Worm (Caenorhabditis elegans) whole organism, L4 larva: ENCODE data around the gene T05A7.13.
A peak's percentile ranks its signal among the peaks of the same experiment; 100 is the strongest.

ENCODE experiments used
- D1046.2 ChIP-seq: fragments of 200-800 bp; sonication (Bioruptor generic); IDR thresholded peaks from 2 replicates; pipeline ENCODE4 v1.3.6; 2022; ENCODE audit warnings: missing genetic modification characterization, missing compliant biosample characterization
- F37D6.2 ChIP-seq: sonication (generic microtip); optimal IDR thresholded peaks from 2 replicates; lab custom pipeline; 2016; ENCODE audit warnings: mild to moderate bottlenecking, missing genetic modification characterization, missing compliant biosample characterization
- F44E2.7 ChIP-seq: fragments of 200-800 bp; sonication (Bioruptor generic); IDR thresholded peaks from 2 replicates; pipeline ENCODE4 v2.1.2; 2022; ENCODE audit warnings: missing genetic modification characterization, missing compliant biosample characterization
- Y48G9A.11 ChIP-seq: fragments of 200-800 bp; sonication (Bioruptor generic); IDR thresholded peaks from 2 replicates; pipeline ENCODE4 v1.3.6; 2022; ENCODE audit warnings: missing genetic modification reagents, missing genetic modification characterization, missing compliant biosample characterization
- Y75B8A.6 ChIP-seq: fragments of 200-800 bp; sonication (Bioruptor generic); IDR thresholded peaks from 2 replicates; pipeline ENCODE4 v1.3.6; 2022; ENCODE audit warnings: missing genetic modification reagents, missing genetic modification characterization, missing compliant biosample characterization
- ZK337.2 ChIP-seq: fragments of 200-800 bp; sonication (Bioruptor generic); IDR thresholded peaks from 2 replicates; pipeline ENCODE4 v1.3.6; 2022; ENCODE audit warnings: missing genetic modification reagents, missing genetic modification characterization, missing compliant biosample characterization
- ZK546.5 ChIP-seq, 2 experiments: sonication (generic microtip); optimal IDR thresholded peaks; 2 replicates each; lab custom pipeline; 2017; ENCODE audit warnings: missing biosample characterization in 2 of 2, missing genetic modification characterization in 2 of 2
- aha-1 ChIP-seq: fragments of 150-350 bp; peaks from one replicate; lab custom pipeline; 2014; ENCODE audit warnings: missing biosample characterization, missing genetic modification characterization
- aly-2 ChIP-seq: sonication (generic microtip); optimal IDR thresholded peaks from 2 replicates; lab custom pipeline; 2018; ENCODE audit warnings: missing biosample characterization, missing genetic modification characterization
- arid-1 ChIP-seq: fragments of 200-800 bp; sonication (Bioruptor generic); conservative IDR thresholded peaks from 2 replicates; pipeline ENCODE4 v1.3.6; 2022; ENCODE audit warnings: missing genetic modification reagents, missing genetic modification characterization, missing compliant biosample characterization
- attf-4 ChIP-seq: sonication (generic microtip); optimal IDR thresholded peaks from 3 replicates; lab custom pipeline; 2017; ENCODE audit warnings: missing biosample characterization, missing genetic modification characterization
- ceh-62 ChIP-seq: sonication (generic microtip); optimal IDR thresholded peaks from 2 replicates; lab custom pipeline; 2017; ENCODE audit warnings: missing biosample characterization, missing genetic modification characterization
- ces-1 ChIP-seq: fragments of 150-350 bp; sonication (generic microtip); optimal IDR thresholded peaks from 4 replicates; lab custom pipeline; 2014; ENCODE audit warnings: missing biosample characterization, missing genetic modification reagents, missing genetic modification characterization
- daf-16 ChIP-seq, 3 experiments: sonication (generic microtip); optimal IDR thresholded peaks; 2 replicates each; lab custom pipeline; 2016 to 2017; ENCODE audit warnings: missing genetic modification characterization in 3 of 3, missing genetic modification reagents in 3 of 3, mild to moderate bottlenecking in 2 of 3, missing compliant biosample characterization in 2 of 3, missing biosample characterization in 1 of 3, moderate library complexity in 1 of 3
- daf-19 ChIP-seq: fragments of 200-800 bp; sonication (Bioruptor generic); conservative IDR thresholded peaks from 2 replicates; pipeline ENCODE4 v1.3.6; 2022; ENCODE audit warnings: missing genetic modification characterization, missing compliant biosample characterization
- daf-8 ChIP-seq: fragments of 200-800 bp; sonication (Bioruptor generic); IDR thresholded peaks from 2 replicates; pipeline ENCODE4 v1.3.6; 2022; ENCODE audit warnings: missing genetic modification characterization, missing compliant biosample characterization
- dmd-6 ChIP-seq: fragments of 200-800 bp; sonication (Bioruptor generic); IDR thresholded peaks from 2 replicates; pipeline ENCODE4 v1.3.6; 2022; ENCODE audit warnings: missing genetic modification reagents, missing genetic modification characterization, missing compliant biosample characterization
- dmd-8 ChIP-seq: fragments of 200-800 bp; sonication (Bioruptor generic); IDR thresholded peaks from 2 replicates; pipeline ENCODE4 v1.3.6; 2022; ENCODE audit warnings: missing genetic modification characterization, missing compliant biosample characterization
- dmd-9 ChIP-seq: fragments of 200-800 bp; sonication (Bioruptor generic); IDR thresholded peaks from 2 replicates; pipeline ENCODE4 v1.3.6; 2022; ENCODE audit warnings: missing genetic modification reagents, missing genetic modification characterization, missing compliant biosample characterization
- dpl-1 ChIP-seq: fragments of 150-350 bp; optimal IDR thresholded peaks from 2 replicates; lab custom pipeline; 2014; ENCODE audit warnings: missing biosample characterization, missing genetic modification reagents, missing genetic modification characterization
- duxl-1 ChIP-seq: sonication (generic microtip); optimal IDR thresholded peaks from 2 replicates; lab custom pipeline; 2016; ENCODE audit warnings: mild to moderate bottlenecking, missing genetic modification characterization, moderate library complexity, missing compliant biosample characterization; ENCODE audit not compliant: poor library complexity
- fos-1 ChIP-seq: fragments of 150-350 bp; optimal IDR thresholded peaks from 2 replicates; lab custom pipeline; 2014; ENCODE audit warnings: missing biosample characterization, missing genetic modification characterization
- hif-1 ChIP-seq, 2 experiments: sonication (generic microtip); optimal IDR thresholded peaks; 2 replicates each; lab custom pipeline; 2016 to 2017; ENCODE audit warnings: missing compliant biosample characterization in 2 of 2, missing genetic modification characterization in 2 of 2, missing genetic modification reagents in 2 of 2, missing genotype in 2 of 2, mild to moderate bottlenecking in 1 of 2
- hmg-1.1 ChIP-seq: fragments of 200-800 bp; sonication (Bioruptor generic); IDR thresholded peaks from 2 replicates; pipeline ENCODE4 v1.3.6; 2022; ENCODE audit warnings: missing genetic modification reagents, missing genetic modification characterization, missing compliant biosample characterization
- lin-38 ChIP-seq: fragments of 200-800 bp; sonication (Bioruptor generic); IDR thresholded peaks from 2 replicates; pipeline ENCODE4 v1.3.6; 2022; ENCODE audit warnings: missing genetic modification reagents, missing genetic modification characterization, missing compliant biosample characterization
- lin-39 ChIP-seq: fragments of 150-350 bp; optimal IDR thresholded peaks from 2 replicates; lab custom pipeline; 2014; ENCODE audit warnings: missing biosample characterization, missing genetic modification reagents, missing genetic modification characterization
- lir-3 ChIP-seq: sonication (generic microtip); optimal IDR thresholded peaks from 2 replicates; lab custom pipeline; 2016; ENCODE audit warnings: mild to moderate bottlenecking, missing genetic modification characterization, missing compliant biosample characterization
- lsy-2 ChIP-seq, 2 experiments: fragments of 150-350 bp in 1 of 2; sonication (generic microtip) in 1 of 2; optimal IDR thresholded peaks; 2 replicates each; lab custom pipeline; 2014 to 2017; ENCODE audit warnings: missing biosample characterization in 2 of 2, missing genetic modification characterization in 2 of 2
- madf-5 ChIP-seq, 2 experiments: fragments of 200-800 bp; sonication (Bioruptor generic); IDR thresholded peaks; 2 replicates each; pipeline ENCODE4 v1.3.6; 2022; ENCODE audit warnings: missing compliant biosample characterization in 2 of 2, missing genetic modification characterization in 2 of 2
- madf-9 ChIP-seq: fragments of 200-800 bp; sonication (Bioruptor generic); conservative IDR thresholded peaks from 2 replicates; pipeline ENCODE4 v1.3.6; 2022; ENCODE audit warnings: missing genetic modification reagents, missing genetic modification characterization, missing compliant biosample characterization
- mdt-29 ChIP-seq: fragments of 200-800 bp; sonication (Bioruptor generic); IDR thresholded peaks from 2 replicates; pipeline ENCODE4 v1.3.6; 2022; ENCODE audit warnings: missing genetic modification reagents, missing genetic modification characterization, missing compliant biosample characterization
- nhr-10 ChIP-seq: fragments of 150-350 bp; optimal IDR thresholded peaks from 2 replicates; lab custom pipeline; 2014; ENCODE audit warnings: missing biosample characterization, missing genetic modification characterization
- nhr-102 ChIP-seq: sonication (generic microtip); optimal IDR thresholded peaks from 2 replicates; lab custom pipeline; 2016; ENCODE audit warnings: mild to moderate bottlenecking, missing genetic modification characterization, moderate library complexity, missing compliant biosample characterization
- nhr-11 ChIP-seq: fragments of 150-350 bp; optimal IDR thresholded peaks from 2 replicates; lab custom pipeline; 2014; ENCODE audit warnings: missing biosample characterization, missing genetic modification characterization
- nhr-111 ChIP-seq: fragments of 200-800 bp; sonication (Bioruptor generic); optimal IDR thresholded peaks from 2 replicates; lab custom pipeline; 2018; ENCODE audit warnings: mild to moderate bottlenecking, missing genetic modification characterization, missing compliant biosample characterization
- nhr-41 ChIP-seq: fragments of 200-800 bp; sonication (Bioruptor generic); IDR thresholded peaks from 2 replicates; pipeline ENCODE4 v1.3.6; 2022; ENCODE audit warnings: missing genetic modification reagents, missing genetic modification characterization, missing compliant biosample characterization
- nhr-42 ChIP-seq: fragments of 200-800 bp; sonication (Bioruptor generic); IDR thresholded peaks from 2 replicates; pipeline ENCODE4 v1.3.6; 2022; ENCODE audit warnings: missing genetic modification characterization, missing compliant biosample characterization
- nhr-48 ChIP-seq: sonication (generic microtip); optimal IDR thresholded peaks from 2 replicates; lab custom pipeline; 2016; ENCODE audit warnings: mild to moderate bottlenecking, missing genetic modification characterization, missing compliant biosample characterization
- nhr-6 ChIP-seq: fragments of 150-350 bp; optimal IDR thresholded peaks from 2 replicates; lab custom pipeline; 2014; ENCODE audit warnings: missing biosample characterization, missing genetic modification characterization
- nhr-77 ChIP-seq: fragments of 150-350 bp; optimal IDR thresholded peaks from 2 replicates; lab custom pipeline; 2014; ENCODE audit warnings: missing biosample characterization, missing genetic modification characterization
- pha-4 ChIP-seq, 2 experiments: fragments of 150-350 bp in 1 of 2; fragments of 200-800 bp in 1 of 2; sonication (Bioruptor generic) in 1 of 2; IDR thresholded peaks in 1 of 2; optimal IDR thresholded peaks in 1 of 2; 2 replicates each; pipeline versions ENCODE4 v1.3.6 to Lab custom; 2014 to 2022; ENCODE audit warnings: missing genetic modification characterization in 2 of 2, missing genetic modification reagents in 2 of 2, missing biosample characterization in 1 of 2, missing compliant biosample characterization in 1 of 2
- rbr-2 ChIP-seq: sonication (generic microtip); optimal IDR thresholded peaks from 2 replicates; lab custom pipeline; 2016; ENCODE audit warnings: missing genotype, missing genetic modification characterization, missing compliant biosample characterization
- sdz-12 ChIP-seq: fragments of 200-800 bp; sonication (Bioruptor generic); optimal IDR thresholded peaks from 2 replicates; lab custom pipeline; 2018; ENCODE audit warnings: mild to moderate bottlenecking, missing genetic modification characterization, missing compliant biosample characterization
- skn-1 ChIP-seq: fragments of 150-350 bp; optimal IDR thresholded peaks from 2 replicates; lab custom pipeline; 2014; ENCODE audit warnings: missing biosample characterization, missing genetic modification characterization
- snpc-1.2 ChIP-seq: fragments of 200-800 bp; sonication (Bioruptor generic); IDR thresholded peaks from 2 replicates; pipeline ENCODE4 v1.3.6; 2022; ENCODE audit warnings: missing genetic modification reagents, missing genetic modification characterization, missing compliant biosample characterization
- spr-3 ChIP-seq: fragments of 200-800 bp; sonication (Bioruptor generic); optimal IDR thresholded peaks from 2 replicates; lab custom pipeline; 2018; ENCODE audit warnings: mild to moderate bottlenecking, missing genetic modification characterization, missing compliant biosample characterization
- tag-97 ChIP-seq: fragments of 200-800 bp; sonication (Bioruptor generic); IDR thresholded peaks from 2 replicates; pipeline ENCODE4 v1.3.6; 2022; ENCODE audit warnings: missing genetic modification characterization, missing compliant biosample characterization
- unc-130 ChIP-seq: sonication (generic microtip); optimal IDR thresholded peaks from 2 replicates; lab custom pipeline; 2016; ENCODE audit warnings: missing genetic modification reagents, missing genetic modification characterization, missing compliant biosample characterization
- unc-39 ChIP-seq: sonication (generic microtip); optimal IDR thresholded peaks from 2 replicates; lab custom pipeline; 2017; ENCODE audit warnings: missing biosample characterization, missing genetic modification characterization
- zag-1 ChIP-seq: fragments of 150-350 bp; optimal IDR thresholded peaks from 2 replicates; lab custom pipeline; 2014; ENCODE audit warnings: missing biosample characterization, missing genetic modification characterization
- zfp-3 ChIP-seq: fragments of 200-800 bp; sonication (Bioruptor generic); conservative IDR thresholded peaks from 2 replicates; pipeline ENCODE4 v1.3.6; 2022; ENCODE audit warnings: missing genetic modification reagents, missing genetic modification characterization, missing compliant biosample characterization
- zip-2 ChIP-seq: fragments of 150-350 bp; optimal IDR thresholded peaks from 2 replicates; lab custom pipeline; 2014; ENCODE audit warnings: missing biosample characterization, missing genetic modification characterization

T05A7.13 gene

DNA sequence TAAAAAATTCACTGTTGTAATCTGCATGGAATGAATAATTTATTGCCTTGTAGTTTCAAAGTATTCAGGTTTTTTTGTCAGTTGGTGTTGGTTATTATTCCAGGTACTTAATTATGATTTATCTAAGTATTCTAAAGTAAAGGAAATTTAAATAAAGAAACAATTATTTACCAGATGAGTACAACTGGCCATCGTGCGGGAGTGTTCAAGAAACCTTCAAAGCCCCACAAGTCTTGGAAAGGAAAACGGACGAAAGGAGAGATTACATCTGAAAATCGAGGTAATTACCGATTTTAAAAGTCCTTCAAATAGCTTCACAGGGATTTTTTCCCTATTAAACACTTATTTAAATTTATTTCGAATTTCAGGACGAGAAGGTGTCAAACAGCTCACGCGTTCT lies 48.9 kb upstream of the T05A7.13 start, which contains the start of gene tag-151 (continued):
- TF ChIP-seq ZK337.2 (no peak), spr-3 (GFP tag; lab: Kevin White, UChicago) (peak; percentile 58), daf-19 (no peak), dmd-6 (no peak), dpl-1 (no peak), lir-3 (tag; lab: Kevin White, UChicago) (no peak), nhr-41 (GFP tag; lab: Robert Waterston, UW) (no peak), zfp-3 (GFP tag; lab: Robert Waterston, UW) (no peak), F37D6.2 (tag; lab: Kevin White, UChicago) (no peak), ceh-62 (tag; lab: Kevin White, UChicago) (no peak), tag-97 (GFP tag; lab: Robert Waterston, UW) (no peak), nhr-48 (peak; percentile 16), nhr-102 (tag; lab: Kevin White, UChicago) (peak; percentile 77), hmg-1.1 (no peak), ces-1 (GFP tag; lab: Kevin White, UChicago) (no peak), nhr-77 (tag; lab: Kevin White, UChicago) (no peak), unc-130 (GFP tag; lab: Kevin White, UChicago) (no peak), rbr-2 (tag; lab: Kevin White, UChicago) (no peak), nhr-6 (tag; lab: Kevin White, UChicago) (no peak), zip-2 (peak; percentile 54), Y75B8A.6 (GFP tag; lab: Robert Waterston, UW) (no peak), nhr-111 (no peak), daf-8 (GFP tag; lab: Robert Waterston, UW) (no peak), unc-39 (tag; lab: Kevin White, UChicago) (no peak), mdt-29 (no peak), aha-1 (tag; lab: Kevin White, UChicago) (no peak), fos-1 (tag; lab: Kevin White, UChicago) (no peak), daf-16 (GFP tag; optimal IDR thresholded peaks at IDR 0.05; lab: Kevin White, UChicago) (peak in 1 of 2 experiments; percentile 54), daf-16 (tag; optimal IDR thresholded peaks at IDR 0.05; lab: Kevin White, UChicago) (no peak), dmd-9 (GFP tag; lab: Robert Waterston, UW) (no peak), duxl-1 (tag; lab: Kevin White, UChicago) (no peak), madf-9 (GFP tag; lab: Robert Waterston, UW) (no peak), madf-5 (GFP tag; IDR thresholded peaks at IDR 0.05; lab: Robert Waterston, UW) (no peak), attf-4 (tag; lab: Kevin White, UChicago) (no peak), zag-1 (tag; lab: Kevin White, UChicago) (no peak), pha-4 (GFP tag; IDR thresholded peaks at IDR 0.05; lab: Robert Waterston, UW) (no peak), pha-4 (tag; optimal IDR thresholded peaks at IDR 0.05; lab: Kevin White, UChicago) (no peak), dmd-8 (GFP tag; lab: Robert Waterston, UW) (no peak), hif-1 (tag; optimal IDR thresholded peaks at IDR 0.05; lab: Kevin White, UChicago) (no peak), F44E2.7 (GFP tag; lab: Robert Waterston, UW) (no peak), lin-38 (GFP tag; lab: Robert Waterston, UW) (peak; percentile 65), nhr-10 (tag; lab: Kevin White, UChicago) (no peak), lsy-2 (tag; optimal IDR thresholded peaks at IDR 0.05; lab: Kevin White, UChicago) (peak in 1 of 2 experiments; percentile 41), Y48G9A.11 (GFP tag; lab: Robert Waterston, UW) (peak; percentile 24; the same call in 1 of the 2 replicates), aly-2 (no peak), arid-1 (peak; percentile 56; the same call in 1 of the 2 replicates), nhr-42 (GFP tag; lab: Robert Waterston, UW) (no peak), nhr-11 (no peak), sdz-12 (no peak), snpc-1.2 (GFP tag; lab: Robert Waterston, UW) (no peak), skn-1 (no peak), D1046.2 (GFP tag; lab: Robert Waterston, UW) (no peak), ZK546.5 (tag; optimal IDR thresholded peaks at IDR 0.05; lab: Kevin White, UChicago) (no peak), lin-39 (tag; lab: Kevin White, UChicago) (no peak)
